Worm (Caenorhabditis elegans) whole organism, midembryonic: ENCODE measurements around the gene B0348.1.

ENCODE experiments used
- T22C8.4 ChIP-seq: fragments of 200-800 bp; sonication (Bioruptor generic); IDR thresholded peaks from 2 replicates; pipeline ENCODE4 v1.3.6; 2022; ENCODE audit warnings: missing genetic modification characterization, missing compliant biosample characterization
- cog-1 ChIP-seq: sonication (generic microtip); optimal IDR thresholded peaks from 2 replicates; lab custom pipeline; 2016; ENCODE audit warnings: missing genetic modification characterization, missing compliant biosample characterization
- flt-1 ChIP-seq: fragments of 200-800 bp; sonication (Bioruptor generic); IDR thresholded peaks from 2 replicates; pipeline ENCODE4 v1.3.6; 2022; ENCODE audit warnings: missing genetic modification characterization, missing compliant biosample characterization
- klf-2 ChIP-seq: fragments of 200-800 bp; sonication (Bioruptor generic); conservative IDR thresholded peaks from 2 replicates; pipeline ENCODE4 v1.3.6; 2022; ENCODE audit warnings: missing genetic modification reagents, missing genetic modification characterization, missing compliant biosample characterization
- med-1 ChIP-seq: sonication (generic microtip); optimal IDR thresholded peaks from 2 replicates; lab custom pipeline; 2017; ENCODE audit warnings: missing genetic modification characterization, mild to moderate bottlenecking, missing compliant biosample characterization, antibody characterized with exemption, missing genetic modification reagents; ENCODE audit not compliant: insufficient read depth
- ref-1 ChIP-seq: fragments of 200-800 bp; sonication (Bioruptor generic); conservative IDR thresholded peaks from 2 replicates; pipeline ENCODE4 v1.3.6; 2022; ENCODE audit warnings: missing genetic modification reagents, missing genetic modification characterization, missing compliant biosample characterization
- tab-1 ChIP-seq: fragments of 200-800 bp; sonication (Bioruptor generic); IDR thresholded peaks from 2 replicates; pipeline ENCODE4 v1.3.6; 2022; ENCODE audit warnings: missing genetic modification characterization, missing compliant biosample characterization
- ztf-23 ChIP-seq: fragments of 200-800 bp; sonication (Bioruptor generic); IDR thresholded peaks from 2 replicates; pipeline ENCODE4 v1.3.6; 2022; ENCODE audit warnings: missing genetic modification reagents, missing genetic modification characterization, missing compliant biosample characterization
- ztf-29 ChIP-seq: fragments of 200-800 bp; sonication (Bioruptor generic); IDR thresholded peaks from 2 replicates; pipeline ENCODE4 v1.3.6; 2022; ENCODE audit warnings: missing genetic modification reagents, missing genetic modification characterization, missing compliant biosample characterization

The B0348.1 gene

DNA sequence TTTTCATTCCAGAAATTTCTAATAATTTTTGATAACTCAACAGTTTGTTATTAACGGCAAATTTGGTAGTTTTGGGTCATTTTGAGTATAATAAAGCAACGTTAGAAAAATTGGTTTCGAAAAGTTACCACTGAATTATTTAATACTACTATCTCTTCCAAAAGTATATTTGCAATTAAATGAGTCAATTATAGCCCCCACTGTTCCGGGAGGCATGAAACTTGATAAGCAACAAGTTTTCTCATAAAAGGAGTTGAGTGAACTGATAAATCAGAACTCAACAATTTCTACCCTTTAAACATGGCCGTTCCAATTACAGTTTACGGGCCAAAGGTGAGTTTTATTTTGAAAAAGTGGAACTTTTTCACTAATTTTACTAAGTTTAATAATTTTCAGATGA lies at the start of gene B0348.1:
Gene B0348.1, plus strand, starts transcription at position 301 of the 400 bp plus-strand sequence.
- TF ChIP-seq med-1 (GFP tag; lab: Kevin White, UChicago): no peak
- TF ChIP-seq T22C8.4 (GFP tag; lab: Robert Waterston, UW): no peak
- TF ChIP-seq cog-1 (tag; lab: Kevin White, UChicago): no peak
- TF ChIP-seq klf-2 (GFP tag; lab: Robert Waterston, UW): no peak
- no peak for TF ChIP-seq ztf-29 (GFP tag; lab: Robert Waterston, UW)
- no peak for TF ChIP-seq ztf-23
- TF ChIP-seq tab-1 (GFP tag; lab: Robert Waterston, UW): no peak
- no peak for TF ChIP-seq ref-1
- TF ChIP-seq flt-1 (GFP tag; lab: Robert Waterston, UW): no peak

ce11 chrV:1335-1734 lies 47.4 kb upstream of the B0348.1 start, which contains the start of gene idpp-2:
Gene idpp-2 (plus strand): TSS chrV:1635.
- no peak for TF ChIP-seq ref-1
- no peak for TF ChIP-seq tab-1 (GFP tag; lab: Robert Waterston, UW)
- TF ChIP-seq ztf-23: no peak
- no peak for TF ChIP-seq flt-1 (GFP tag; lab: Robert Waterston, UW)
- no peak for TF ChIP-seq med-1 (GFP tag; lab: Kevin White, UChicago)
- no peak for TF ChIP-seq cog-1 (tag; lab: Kevin White, UChicago)
- TF ChIP-seq T22C8.4 (GFP tag; lab: Robert Waterston, UW): no peak
- TF ChIP-seq klf-2 (GFP tag; lab: Robert Waterston, UW): no peak
- TF ChIP-seq ztf-29 (GFP tag; lab: Robert Waterston, UW): no peak

DNA sequence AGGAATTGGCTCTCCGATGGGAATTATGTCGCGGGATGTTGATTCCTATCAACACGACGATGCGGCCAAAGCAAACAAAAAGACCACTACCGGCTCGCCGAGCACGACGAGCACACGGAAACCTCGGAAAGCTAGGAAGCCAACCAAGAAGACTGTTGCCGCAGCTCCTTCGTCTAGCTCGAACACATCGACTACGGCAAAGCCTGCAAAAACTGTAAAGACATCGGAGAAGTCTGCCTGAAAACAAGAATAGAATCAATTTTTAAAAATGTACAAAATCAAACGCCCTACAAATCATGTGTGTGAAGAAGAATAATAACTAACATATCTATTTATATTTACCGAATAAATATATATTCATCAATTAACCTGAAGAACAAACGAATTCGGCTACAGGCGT lies 42.5 kb upstream of the B0348.1 start:
- 0 out of 2 replicates have a peak, but pooled peaks have one; percentile 48 for TF ChIP-seq flt-1 (GFP tag; lab: Robert Waterston, UW)
- TF ChIP-seq ztf-23: no peak

ce11 chrV:7778-8445 lies 40.8 kb upstream of the B0348.1 start, which contains the start of gene ife-3:
Gene ife-3 (minus strand): TSS chrV:7828.
- TF ChIP-seq ztf-23 (no peak), T22C8.4 (GFP tag; lab: Robert Waterston, UW) (no peak), flt-1 (GFP tag; lab: Robert Waterston, UW) (no peak), ref-1 (no peak), cog-1 (tag; lab: Kevin White, UChicago) (no peak), tab-1 (GFP tag; lab: Robert Waterston, UW) (no peak), klf-2 (GFP tag; lab: Robert Waterston, UW) (no peak), med-1 (GFP tag; lab: Kevin White, UChicago) (no peak), ztf-29 (GFP tag; lab: Robert Waterston, UW) (no peak)

DNA sequence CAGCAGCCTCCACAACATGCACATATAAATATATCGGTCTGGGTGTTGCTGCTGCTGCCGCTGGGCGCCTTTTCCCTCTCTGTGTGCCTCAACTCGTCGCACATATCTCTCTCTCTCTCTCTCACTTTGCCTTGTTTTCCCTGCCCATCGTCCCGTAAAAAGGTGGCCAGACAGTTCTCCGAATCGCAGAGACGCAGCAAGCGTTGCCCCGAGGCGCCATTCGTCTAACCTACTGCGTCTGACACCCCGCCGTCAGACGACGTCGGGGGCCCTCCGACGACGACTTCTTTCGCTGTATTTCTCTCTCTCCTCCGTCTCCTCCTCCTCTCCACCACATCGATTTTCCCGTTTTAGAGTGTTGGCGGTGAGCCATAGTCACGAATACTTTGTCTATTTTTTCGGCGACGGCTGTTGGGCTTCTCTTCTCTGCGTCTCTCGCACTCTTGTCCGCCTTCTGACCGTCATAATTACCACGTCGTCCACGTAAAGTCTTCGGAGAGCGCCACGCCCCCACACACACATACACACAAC lies 39.9 kb upstream of the B0348.1 start, which contains the start of gene B0348.10:
Gene B0348.10, minus strand, starts transcription at position 24 of the 531 bp plus-strand sequence.
- TF ChIP-seq flt-1 (GFP tag; lab: Robert Waterston, UW) (no peak), ztf-23 (peak; percentile 44; the same call in 1 of the 2 replicates), klf-2 (GFP tag; lab: Robert Waterston, UW) (no peak), ztf-29 (GFP tag; lab: Robert Waterston, UW) (no peak), cog-1 (tag; lab: Kevin White, UChicago) (peak; percentile 50), med-1 (GFP tag; lab: Kevin White, UChicago) (no peak), tab-1 (GFP tag; lab: Robert Waterston, UW) (0 out of 2 replicates have a peak, but pooled peaks have one; percentile 50), T22C8.4 (GFP tag; lab: Robert Waterston, UW) (peak; percentile 26; the same call in 1 of the 2 replicates), ref-1 (no peak)

ce11 chrV:11158-11557 lies 37.6 kb upstream of the B0348.1 start:
- TF ChIP-seq ref-1 (no peak), flt-1 (GFP tag; lab: Robert Waterston, UW) (no peak), tab-1 (GFP tag; lab: Robert Waterston, UW) (no peak), ztf-23 (no peak), ztf-29 (GFP tag; lab: Robert Waterston, UW) (no peak), cog-1 (tag; lab: Kevin White, UChicago) (no peak), T22C8.4 (GFP tag; lab: Robert Waterston, UW) (no peak), med-1 (GFP tag; lab: Kevin White, UChicago) (no peak), klf-2 (GFP tag; lab: Robert Waterston, UW) (no peak)

ce11 chrV:11708-12107 lies 37.0 kb upstream of the B0348.1 start:
- no peak for TF ChIP-seq tab-1 (GFP tag; lab: Robert Waterston, UW)

DNA sequence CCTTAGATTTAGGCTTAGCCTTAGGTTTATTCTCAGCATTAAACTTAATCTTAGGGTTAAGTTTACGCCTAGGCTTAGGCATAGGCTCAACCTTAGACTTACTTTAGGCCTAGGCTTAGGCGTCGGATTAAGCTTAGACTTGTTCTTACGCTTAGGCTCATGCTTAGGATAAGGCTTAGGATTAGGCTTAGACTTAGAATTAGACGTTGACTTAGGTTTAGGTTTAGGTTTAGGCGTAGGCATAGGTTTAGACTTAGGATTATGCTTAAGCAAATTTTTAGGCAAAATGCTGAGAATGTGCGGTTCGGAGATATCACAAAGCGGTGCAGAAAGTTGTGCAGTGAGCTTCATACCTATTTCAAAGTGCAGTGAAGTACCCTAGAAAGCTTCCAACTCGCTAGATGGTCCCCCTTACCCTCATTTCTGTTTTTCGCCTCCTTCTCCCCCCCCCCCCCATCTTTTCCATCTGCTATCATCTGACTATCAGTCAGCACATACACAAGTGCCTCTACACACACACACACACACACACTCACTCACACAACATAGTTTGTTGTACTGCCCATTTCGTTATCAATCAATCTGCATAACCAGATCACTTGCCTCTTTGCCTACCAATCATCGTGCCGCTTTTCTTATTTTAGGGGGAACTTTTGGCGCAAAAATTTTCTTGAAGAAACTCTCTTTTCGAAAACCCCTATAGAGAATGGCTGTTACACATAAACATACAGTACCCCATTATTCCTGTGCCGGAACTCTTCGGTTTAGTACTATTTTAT lies 32.5 kb upstream of the B0348.1 start:
- TF ChIP-seq med-1 (GFP tag; lab: Kevin White, UChicago) (no peak), cog-1 (tag; lab: Kevin White, UChicago) (no peak), tab-1 (GFP tag; lab: Robert Waterston, UW) (no peak), ztf-23 (no peak), T22C8.4 (GFP tag; lab: Robert Waterston, UW) (no peak), klf-2 (GFP tag; lab: Robert Waterston, UW) (no peak), flt-1 (GFP tag; lab: Robert Waterston, UW) (no peak), ztf-29 (GFP tag; lab: Robert Waterston, UW) (no peak), ref-1 (no peak)

DNA sequence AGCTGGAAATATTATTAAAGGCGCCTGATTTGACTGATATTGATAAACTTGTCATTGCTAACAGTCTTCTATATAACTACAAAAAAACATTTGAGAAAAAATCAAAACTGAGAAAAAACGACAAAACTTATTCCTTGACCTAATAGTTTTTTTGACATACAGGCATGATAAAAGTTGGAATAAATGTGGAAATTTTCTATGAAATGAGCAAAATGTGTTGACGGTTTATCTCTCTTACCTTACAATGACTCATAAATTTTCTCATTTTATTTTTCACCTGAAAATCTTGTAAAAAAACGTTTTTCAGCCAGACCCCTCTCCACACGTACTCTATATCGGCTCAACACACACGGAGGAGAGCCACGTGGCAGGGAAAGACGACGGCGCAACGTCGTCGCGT lies 28.2 kb upstream of the B0348.1 start, which contains the start of gene egl-8:
Gene egl-8, plus strand, starts transcription at position 301 of the 400 bp plus-strand sequence.
- TF ChIP-seq cog-1 (tag; lab: Kevin White, UChicago) (no peak), T22C8.4 (GFP tag; lab: Robert Waterston, UW) (no peak), flt-1 (GFP tag; lab: Robert Waterston, UW) (no peak), ref-1 (no peak), ztf-23 (no peak), ztf-29 (GFP tag; lab: Robert Waterston, UW) (no peak), med-1 (GFP tag; lab: Kevin White, UChicago) (no peak)
